Worm (Caenorhabditis elegans) whole organism, L2 larva: ENCODE results near the gene pmp-5.

ENCODE experiments used
- C34F6.9 ChIP-seq: fragments of 150-350 bp; optimal IDR thresholded peaks from 2 replicates; lab custom pipeline; 2014; ENCODE audit warnings: missing biosample characterization, missing genetic modification characterization
- R02D3.7 ChIP-seq: fragments of 150-350 bp; optimal IDR thresholded peaks from 2 replicates; lab custom pipeline; 2014; ENCODE audit warnings: missing biosample characterization, missing genetic modification characterization
- Y55F3AM.14 ChIP-seq: fragments of 200-800 bp; sonication (Bioruptor generic); optimal IDR thresholded peaks from 2 replicates; lab custom pipeline; 2018; ENCODE audit warnings: mild to moderate bottlenecking, missing genetic modification characterization, missing compliant biosample characterization
- ZK546.5 ChIP-seq: sonication (generic microtip); optimal IDR thresholded peaks from 2 replicates; lab custom pipeline; 2017; ENCODE audit warnings: missing biosample characterization, missing genetic modification characterization
- alr-1 ChIP-seq: fragments of 150-350 bp; optimal IDR thresholded peaks from 2 replicates; lab custom pipeline; 2014; ENCODE audit warnings: missing biosample characterization, missing genetic modification characterization
- aly-2 ChIP-seq: fragments of 150-350 bp; optimal IDR thresholded peaks from 2 replicates; lab custom pipeline; 2014; ENCODE audit warnings: missing biosample characterization, missing genetic modification characterization
- ama-1 ChIP-seq: fragments of 150-350 bp; optimal IDR thresholded peaks from 2 replicates; lab custom pipeline; 2018; ENCODE audit warnings: inconsistent platforms
- blmp-1 ChIP-seq: sonication (generic microtip); optimal IDR thresholded peaks from 2 replicates; lab custom pipeline; 2017; ENCODE audit warnings: missing genetic modification characterization, mild to moderate bottlenecking, missing compliant biosample characterization, antibody characterized with exemption, moderate library complexity; ENCODE audit not compliant: insufficient read depth
- ceh-82 ChIP-seq: fragments of 150-350 bp; optimal IDR thresholded peaks from 2 replicates; lab custom pipeline; 2014; ENCODE audit warnings: missing biosample characterization, missing genetic modification characterization
- crh-2 ChIP-seq: sonication (generic microtip); optimal IDR thresholded peaks from 2 replicates; lab custom pipeline; 2017; ENCODE audit warnings: missing biosample characterization, missing genetic modification characterization
- dmd-4 ChIP-seq: sonication (generic microtip); optimal IDR thresholded peaks from 2 replicates; lab custom pipeline; 2017; ENCODE audit warnings: missing biosample characterization, missing genetic modification characterization
- egl-27 ChIP-seq: sonication (generic microtip); optimal IDR thresholded peaks from 3 replicates; lab custom pipeline; 2017; ENCODE audit warnings: missing biosample characterization, missing genetic modification reagents, missing genetic modification characterization
- elt-1 ChIP-seq: fragments of 150-350 bp; optimal IDR thresholded peaks from 2 replicates; lab custom pipeline; 2014; ENCODE audit warnings: missing biosample characterization, missing genetic modification characterization
- elt-3 ChIP-seq: sonication (generic microtip); optimal IDR thresholded peaks from 2 replicates; lab custom pipeline; 2017; ENCODE audit warnings: missing biosample characterization, missing genetic modification characterization
- fos-1 ChIP-seq: fragments of 150-350 bp; optimal IDR thresholded peaks from 2 replicates; lab custom pipeline; 2014; ENCODE audit warnings: missing biosample characterization, missing genetic modification characterization
- lin-11 ChIP-seq: fragments of 150-350 bp; sonication (generic microtip); optimal IDR thresholded peaks from 2 replicates; lab custom pipeline; 2014; ENCODE audit warnings: missing biosample characterization, missing genetic modification characterization, inconsistent platforms, mixed read lengths
- lin-13 ChIP-seq: fragments of 150-350 bp; optimal IDR thresholded peaks from 2 replicates; lab custom pipeline; 2014; ENCODE audit warnings: missing biosample characterization, missing genetic modification reagents, missing genetic modification characterization
- lin-39 ChIP-seq: fragments of 150-350 bp; optimal IDR thresholded peaks from 2 replicates; lab custom pipeline; 2014; ENCODE audit warnings: missing biosample characterization, missing genetic modification reagents, missing genetic modification characterization
- lsy-2 ChIP-seq, 2 experiments: fragments of 150-350 bp in 1 of 2; sonication (generic microtip) in 1 of 2; optimal IDR thresholded peaks; 2 replicates each; lab custom pipeline; 2014 to 2017; ENCODE audit warnings: missing biosample characterization in 2 of 2, missing genetic modification characterization in 2 of 2
- mab-5 ChIP-seq: fragments of 150-350 bp; optimal IDR thresholded peaks from 2 replicates; lab custom pipeline; 2014; ENCODE audit warnings: missing biosample characterization, missing genetic modification characterization
- mbf-1 ChIP-seq: sonication (generic microtip); optimal IDR thresholded peaks from 2 replicates; lab custom pipeline; 2017; ENCODE audit warnings: missing biosample characterization, missing genetic modification characterization
- mdl-1 ChIP-seq, 2 experiments: fragments of 150-350 bp in 1 of 2; sonication (generic microtip) in 1 of 2; optimal IDR thresholded peaks; 2 replicates each; lab custom pipeline; 2017; ENCODE audit warnings: missing biosample characterization in 2 of 2, missing genetic modification characterization in 2 of 2
- nhr-10 ChIP-seq: sonication (generic microtip); optimal IDR thresholded peaks from 2 replicates; lab custom pipeline; 2017; ENCODE audit warnings: missing biosample characterization, missing genetic modification characterization
- nhr-12 ChIP-seq: fragments of 150-350 bp; optimal IDR thresholded peaks from 2 replicates; lab custom pipeline; 2014; ENCODE audit warnings: missing biosample characterization, missing genetic modification characterization
- nhr-129 ChIP-seq: fragments of 150-350 bp; optimal IDR thresholded peaks from 2 replicates; lab custom pipeline; 2014; ENCODE audit warnings: missing biosample characterization, missing genetic modification characterization
- nhr-21 ChIP-seq: fragments of 150-350 bp; optimal IDR thresholded peaks from 2 replicates; lab custom pipeline; 2014; ENCODE audit warnings: missing biosample characterization, missing genetic modification characterization
- nhr-23 ChIP-seq: fragments of 150-350 bp; optimal IDR thresholded peaks from 2 replicates; lab custom pipeline; 2014; ENCODE audit warnings: missing biosample characterization, missing genetic modification reagents, missing genetic modification characterization
- nhr-237 ChIP-seq: fragments of 150-350 bp; optimal IDR thresholded peaks from 2 replicates; lab custom pipeline; 2014; ENCODE audit warnings: missing biosample characterization, missing genetic modification characterization
- nhr-25 ChIP-seq: fragments of 150-350 bp; sonication (generic microtip); optimal IDR thresholded peaks from 3 replicates; lab custom pipeline; 2014; ENCODE audit warnings: missing biosample characterization, missing genetic modification characterization
- nhr-6 ChIP-seq: fragments of 150-350 bp; optimal IDR thresholded peaks from 2 replicates; lab custom pipeline; 2014; ENCODE audit warnings: missing biosample characterization, missing genetic modification characterization
- nhr-77 ChIP-seq: fragments of 150-350 bp; optimal IDR thresholded peaks from 2 replicates; lab custom pipeline; 2014; ENCODE audit warnings: missing biosample characterization, missing genetic modification characterization
- peb-1 ChIP-seq: fragments of 150-350 bp; optimal IDR thresholded peaks from 2 replicates; lab custom pipeline; 2014; ENCODE audit warnings: missing biosample characterization, missing genetic modification characterization
- sem-4 ChIP-seq: fragments of 150-350 bp; optimal IDR thresholded peaks from 2 replicates; lab custom pipeline; 2014; ENCODE audit warnings: missing biosample characterization, missing genetic modification reagents, missing genetic modification characterization
- skn-1 ChIP-seq: sonication (generic microtip); optimal IDR thresholded peaks from 2 replicates; lab custom pipeline; 2017; ENCODE audit warnings: missing biosample characterization, missing genetic modification characterization
- snpc-4 ChIP-seq: fragments of 150-350 bp; optimal IDR thresholded peaks from 2 replicates; lab custom pipeline; 2014; ENCODE audit warnings: missing biosample characterization, missing genetic modification characterization
- unc-55 ChIP-seq: fragments of 150-350 bp; sonication (generic microtip); optimal IDR thresholded peaks from 3 replicates; lab custom pipeline; 2014; ENCODE audit warnings: missing biosample characterization, missing genetic modification reagents, missing genetic modification characterization
- unc-62 ChIP-seq: fragments of 150-350 bp; optimal IDR thresholded peaks from 2 replicates; lab custom pipeline; 2014; ENCODE audit warnings: missing biosample characterization, missing genetic modification reagents, missing genetic modification characterization
- zag-1 ChIP-seq: fragments of 150-350 bp; optimal IDR thresholded peaks from 2 replicates; lab custom pipeline; 2014; ENCODE audit warnings: missing biosample characterization, missing genetic modification characterization
- ztf-1 ChIP-seq: fragments of 200-800 bp; sonication (Bioruptor generic); conservative IDR thresholded peaks from 2 replicates; pipeline ENCODE4 v1.3.6; 2022; ENCODE audit warnings: missing genetic modification characterization, missing compliant biosample characterization
- ztf-11 ChIP-seq: sonication (generic microtip); optimal IDR thresholded peaks from 2 replicates; lab custom pipeline; 2017; ENCODE audit warnings: missing biosample characterization, missing genetic modification characterization
- ztf-4 ChIP-seq: fragments of 150-350 bp; optimal IDR thresholded peaks from 2 replicates; lab custom pipeline; 2014; ENCODE audit warnings: missing biosample characterization, missing genetic modification characterization

pmp-5 gene

ce11 chrV:6632925-6633324 is 32.7 kb downstream of the pmp-5 start, which contains the start of gene scd-2:
scd-2 (plus strand) TSS chrV:6633225.
- TF ChIP-seq dmd-4 (tag; lab: Kevin White, UChicago) (no peak), unc-55 (GFP tag; lab: Kevin White, UChicago) (no peak), lin-13 (no peak), egl-27 (no peak), mbf-1 (tag; lab: Kevin White, UChicago) (no peak), nhr-25 (tag; lab: Kevin White, UChicago) (no peak), Y55F3AM.14 (GFP tag; lab: Kevin White, UChicago) (no peak), snpc-4 (no peak), zag-1 (tag; lab: Kevin White, UChicago) (no peak), sem-4 (tag; lab: Kevin White, UChicago) (no peak), nhr-129 (tag; lab: Kevin White, UChicago) (no peak), ztf-4 (tag; lab: Kevin White, UChicago) (no peak), nhr-77 (tag; lab: Kevin White, UChicago) (no peak), mdl-1 (tag; optimal IDR thresholded peaks at IDR 0.05; lab: Kevin White, UChicago) (no peak), fos-1 (tag; lab: Kevin White, UChicago) (no peak), aly-2 (tag; lab: Kevin White, UChicago) (no peak)

ce11 chrV:6631866-6632265 is 33.7 kb downstream of the pmp-5 start:
- no peak for TF ChIP-seq crh-2
- no peak for TF ChIP-seq ama-1 (lab: Kevin White, UChicago)
- TF ChIP-seq peb-1 (tag; lab: Kevin White, UChicago): no peak
- TF ChIP-seq unc-62 (GFP tag; lab: Kevin White, UChicago): no peak
- no peak for TF ChIP-seq lin-39 (tag; lab: Kevin White, UChicago)
- TF ChIP-seq elt-1: no peak
- TF ChIP-seq nhr-129 (tag; lab: Kevin White, UChicago): no peak
- TF ChIP-seq nhr-21 (tag; lab: Kevin White, UChicago): no peak
- no peak for TF ChIP-seq mdl-1 (tag; optimal IDR thresholded peaks at IDR 0.05; lab: Kevin White, UChicago)
- no peak for TF ChIP-seq ztf-1 (GFP tag; lab: Robert Waterston, UW)
- no peak for TF ChIP-seq nhr-237 (tag; lab: Kevin White, UChicago)
- TF ChIP-seq R02D3.7 (tag; lab: Kevin White, UChicago): no peak
- no peak for TF ChIP-seq ztf-11 (tag; lab: Kevin White, UChicago)
- no peak for TF ChIP-seq blmp-1
- TF ChIP-seq lin-13: no peak
- no peak for TF ChIP-seq lin-11 (tag; lab: Kevin White, UChicago)

- TF ChIP-seq nhr-10 (tag; lab: Kevin White, UChicago) (no peak), lin-11 (tag; lab: Kevin White, UChicago) (no peak), nhr-21 (tag; lab: Kevin White, UChicago) (peak; percentile 61), lsy-2 (tag; optimal IDR thresholded peaks at IDR 0.05; lab: Kevin White, UChicago) (peak in 1 of 2 experiments; percentile 46), skn-1 (tag; lab: Kevin White, UChicago) (no peak), mab-5 (tag; lab: Kevin White, UChicago) (no peak), sem-4 (tag; lab: Kevin White, UChicago) (no peak), C34F6.9 (tag; lab: Kevin White, UChicago) (peak; percentile 44)
These were observed 34.8 kb downstream of the pmp-5 start for ce11 chrV:6630769-6631168.

- no peak for TF ChIP-seq alr-1 (tag; lab: Kevin White, UChicago)
- TF ChIP-seq elt-3 (tag; lab: Kevin White, UChicago): no peak
- no peak for TF ChIP-seq nhr-6 (tag; lab: Kevin White, UChicago)
- no peak for TF ChIP-seq nhr-10 (tag; lab: Kevin White, UChicago)
- TF ChIP-seq R02D3.7 (tag; lab: Kevin White, UChicago): no peak
- TF ChIP-seq peb-1 (tag; lab: Kevin White, UChicago): no peak
- TF ChIP-seq fos-1 (tag; lab: Kevin White, UChicago): no peak
- no peak for TF ChIP-seq lsy-2 (tag; optimal IDR thresholded peaks at IDR 0.05; lab: Kevin White, UChicago)
- no peak for TF ChIP-seq nhr-12 (tag; lab: Kevin White, UChicago)
- no peak for TF ChIP-seq ceh-82 (tag; lab: Kevin White, UChicago)
- no peak for TF ChIP-seq ZK546.5
- no peak for TF ChIP-seq blmp-1
- no peak for TF ChIP-seq lin-11 (tag; lab: Kevin White, UChicago)
- no peak for TF ChIP-seq skn-1 (tag; lab: Kevin White, UChicago)
- TF ChIP-seq lin-13: no peak
- no peak for TF ChIP-seq unc-55 (GFP tag; lab: Kevin White, UChicago)
- TF ChIP-seq lin-39 (tag; lab: Kevin White, UChicago): no peak
- TF ChIP-seq zag-1 (tag; lab: Kevin White, UChicago): no peak
- no peak for TF ChIP-seq nhr-23 (tag; lab: Kevin White, UChicago)
- no peak for TF ChIP-seq unc-62 (GFP tag; lab: Kevin White, UChicago)
These were observed 39.4 kb downstream of the pmp-5 start, which contains the start of gene ppt-1 for ce11 chrV:6626244-6626643. ppt-1 (minus strand) TSS chrV:6626344.
